Fruit fly (Drosophila melanogaster) whole organism, embryonic: ENCODE data around the gene CG5273.

Experiments
- Atf6 ChIP-seq: fragments of 200-800 bp; sonication (Bioruptor generic); IDR thresholded peaks from 2 replicates; pipeline ENCODE4 v1.3.6; 2022; ENCODE audit warnings: missing biosample characterization, missing genetic modification characterization
- B-H1 ChIP-seq: fragments of 200-800 bp; sonication (Bioruptor generic); IDR thresholded peaks from 3 replicates; pipeline ENCODE4 v1.3.6; 2022; ENCODE audit warnings: missing biosample characterization, missing genetic modification characterization
- Bteb2 ChIP-seq: fragments of 200-800 bp; sonication (Bioruptor generic); optimal IDR thresholded peaks from 2 replicates; lab custom pipeline; 2016; ENCODE audit warnings: missing biosample characterization, missing genetic modification characterization
- CG10274 ChIP-seq: fragments of 200-800 bp; sonication (Bioruptor generic); optimal IDR thresholded peaks from 3 replicates; lab custom pipeline; 2017; ENCODE audit warnings: missing biosample characterization, mild to moderate bottlenecking, missing genetic modification characterization
- CG10979 ChIP-seq: fragments of 200-800 bp; sonication (Bioruptor generic); optimal IDR thresholded peaks from 2 replicates; lab custom pipeline; 2018; ENCODE audit warnings: missing biosample characterization, mild to moderate bottlenecking, missing genetic modification characterization, moderate library complexity
- CG11504 ChIP-seq: fragments of 200-800 bp; sonication (Bioruptor generic); optimal IDR thresholded peaks from 3 replicates; lab custom pipeline; 2019; ENCODE audit warnings: missing biosample characterization, mild to moderate bottlenecking, missing genetic modification characterization, moderate library complexity
- CG12236 ChIP-seq: fragments of 200-800 bp; sonication (Bioruptor generic); optimal IDR thresholded peaks from 2 replicates; lab custom pipeline; 2016; ENCODE audit warnings: missing biosample characterization, missing genetic modification characterization
- CG13296 ChIP-seq: fragments of 200-800 bp; sonication (Bioruptor generic); optimal IDR thresholded peaks from 3 replicates; lab custom pipeline; 2018; ENCODE audit warnings: missing biosample characterization, mild to moderate bottlenecking, missing genetic modification characterization
- CG13894 ChIP-seq: fragments of 200-800 bp; sonication (Bioruptor generic); optimal IDR thresholded peaks from 3 replicates; lab custom pipeline; 2018; ENCODE audit warnings: missing biosample characterization, mild to moderate bottlenecking, missing genetic modification characterization, moderate library complexity
- CG15514 ChIP-seq: fragments of 200-800 bp; sonication (Bioruptor generic); optimal IDR thresholded peaks from 3 replicates; lab custom pipeline; 2017; ENCODE audit warnings: missing biosample characterization, missing genetic modification characterization, mild to moderate bottlenecking, moderate library complexity, missing genetic modification reagents
- CG1792 ChIP-seq: fragments of 200-800 bp; sonication (Bioruptor generic); optimal IDR thresholded peaks from 2 replicates; lab custom pipeline; 2016; ENCODE audit warnings: missing biosample characterization, missing genetic modification characterization
- CG2116 ChIP-seq: fragments of 200-800 bp; sonication (Bioruptor generic); optimal IDR thresholded peaks from 3 replicates; lab custom pipeline; 2018; ENCODE audit warnings: missing biosample characterization, mild to moderate bottlenecking, missing genetic modification characterization
- CG3281 ChIP-seq: fragments of 200-800 bp; sonication (Bioruptor generic); optimal IDR thresholded peaks from 3 replicates; lab custom pipeline; 2017; ENCODE audit warnings: missing biosample characterization, mild to moderate bottlenecking, missing genetic modification characterization
- CG3847 ChIP-seq: fragments of 200-800 bp; sonication (Bioruptor generic); IDR thresholded peaks from 2 replicates; pipeline ENCODE4 v1.3.6; 2022; ENCODE audit warnings: missing biosample characterization, missing genetic modification characterization
- CG4282 ChIP-seq: fragments of 200-800 bp; sonication (Bioruptor generic); optimal IDR thresholded peaks from 2 replicates; lab custom pipeline; 2016; ENCODE audit warnings: missing biosample characterization, missing genetic modification characterization
- CG4730 ChIP-seq: fragments of 200-800 bp; sonication (Bioruptor generic); IDR thresholded peaks from 2 replicates; pipeline ENCODE4 v1.3.6; 2022; ENCODE audit warnings: missing biosample characterization, missing genetic modification characterization
- CG6683 ChIP-seq: fragments of 200-800 bp; sonication (Bioruptor generic); optimal IDR thresholded peaks from 2 replicates; lab custom pipeline; 2017; ENCODE audit warnings: missing biosample characterization, mild to moderate bottlenecking, missing genetic modification characterization, missing genetic modification reagents
- CG6689 ChIP-seq: fragments of 200-800 bp; sonication (Bioruptor generic); IDR thresholded peaks from 2 replicates; pipeline ENCODE4 v1.3.6; 2022; ENCODE audit warnings: missing biosample characterization, missing genetic modification characterization
- CG7271 ChIP-seq: fragments of 200-800 bp; sonication (Bioruptor generic); optimal IDR thresholded peaks from 2 replicates; lab custom pipeline; 2018; ENCODE audit warnings: missing biosample characterization, mild to moderate bottlenecking, missing genetic modification characterization, moderate library complexity
- CG7556 ChIP-seq: fragments of 200-800 bp; sonication (Bioruptor generic); optimal IDR thresholded peaks from 2 replicates; lab custom pipeline; 2017; ENCODE audit warnings: missing biosample characterization, mild to moderate bottlenecking, missing genetic modification characterization
- CG7786 ChIP-seq: fragments of 200-800 bp; sonication (Bioruptor generic); optimal IDR thresholded peaks from 2 replicates; lab custom pipeline; 2016; ENCODE audit warnings: missing biosample characterization, missing genetic modification characterization
- CG8359 ChIP-seq: fragments of 200-800 bp; sonication (Bioruptor generic); optimal IDR thresholded peaks from 2 replicates; lab custom pipeline; 2017; ENCODE audit warnings: missing biosample characterization, mild to moderate bottlenecking, missing genetic modification characterization, borderline replicate concordance
- CG8944 ChIP-seq: fragments of 200-800 bp; sonication (Bioruptor generic); optimal IDR thresholded peaks from 3 replicates; lab custom pipeline; 2016; ENCODE audit warnings: missing biosample characterization, missing genetic modification characterization
- CG9215 ChIP-seq: fragments of 200-800 bp; sonication (Bioruptor generic); IDR thresholded peaks from 2 replicates; pipeline ENCODE4 v1.3.6; 2022; ENCODE audit warnings: missing biosample characterization, missing genetic modification characterization
- CG9727 ChIP-seq: fragments of 200-800 bp; sonication (Bioruptor generic); optimal IDR thresholded peaks from 3 replicates; lab custom pipeline; 2017; ENCODE audit warnings: missing biosample characterization, mild to moderate bottlenecking, missing genetic modification characterization
- CG9817 ChIP-seq: fragments of 200-800 bp; sonication (Bioruptor generic); optimal IDR thresholded peaks from 2 replicates; lab custom pipeline; 2018; ENCODE audit warnings: missing biosample characterization, mild to moderate bottlenecking, missing genetic modification characterization, moderate library complexity
- CG9932 ChIP-seq: fragments of 200-800 bp; sonication (Bioruptor generic); IDR thresholded peaks from 2 replicates; pipeline ENCODE4 v1.3.6; 2022; ENCODE audit warnings: missing biosample characterization, missing genetic modification characterization
- CkIIα-i1 ChIP-seq: fragments of 200-800 bp; sonication (Bioruptor generic); IDR thresholded peaks from 2 replicates; pipeline ENCODE4 v1.3.6; 2022; ENCODE audit warnings: missing biosample characterization, missing genetic modification characterization
- Dip3 ChIP-seq: fragments of 200-800 bp; sonication (Bioruptor generic); optimal IDR thresholded peaks from 3 replicates; lab custom pipeline; 2016; ENCODE audit warnings: missing biosample characterization, missing genetic modification characterization
- Doc2 ChIP-seq: fragments of 200-800 bp; sonication (Bioruptor generic); IDR thresholded peaks from 2 replicates; pipeline ENCODE4 v1.3.6; 2022; ENCODE audit warnings: missing biosample characterization, missing genetic modification characterization
- HLH4C ChIP-seq: fragments of 200-800 bp; sonication (Bioruptor generic); IDR thresholded peaks from 3 replicates; pipeline ENCODE4 v1.3.6; 2022; ENCODE audit warnings: missing biosample characterization, missing genetic modification characterization; ENCODE audit not compliant: partially characterized antibody
- Hey ChIP-seq: fragments of 200-800 bp; sonication (Bioruptor generic); optimal IDR thresholded peaks from 3 replicates; lab custom pipeline; 2018; ENCODE audit warnings: missing biosample characterization, mild to moderate bottlenecking, missing genetic modification characterization
- Hsf ChIP-seq: fragments of 200-800 bp; sonication (Bioruptor generic); optimal IDR thresholded peaks from 3 replicates; lab custom pipeline; 2016; ENCODE audit warnings: missing biosample characterization, missing genetic modification characterization
- Meics ChIP-seq: fragments of 200-800 bp; sonication (Bioruptor generic); optimal IDR thresholded peaks from 2 replicates; lab custom pipeline; 2017; ENCODE audit warnings: missing biosample characterization, mild to moderate bottlenecking, missing genetic modification characterization
- Myb ChIP-seq: fragments of 200-800 bp; sonication (Bioruptor generic); optimal IDR thresholded peaks from 2 replicates; lab custom pipeline; 2016; ENCODE audit warnings: missing biosample characterization, missing genetic modification characterization
- Oli ChIP-seq: fragments of 200-800 bp; sonication (Bioruptor generic); optimal IDR thresholded peaks from 2 replicates; lab custom pipeline; 2018; ENCODE audit warnings: missing biosample characterization, mild to moderate bottlenecking, missing genetic modification characterization, moderate library complexity
- Sox100B ChIP-seq: fragments of 200-800 bp; sonication (Bioruptor generic); optimal IDR thresholded peaks from 3 replicates; lab custom pipeline; 2018; ENCODE audit warnings: missing biosample characterization, mild to moderate bottlenecking, missing genetic modification characterization
- ac ChIP-seq: fragments of 200-800 bp; sonication (Bioruptor generic); optimal IDR thresholded peaks from 3 replicates; lab custom pipeline; 2017; ENCODE audit warnings: missing biosample characterization, mild to moderate bottlenecking, missing genetic modification characterization
- al ChIP-seq: fragments of 200-800 bp; sonication (Bioruptor generic); IDR thresholded peaks from 2 replicates; pipeline ENCODE4 v1.3.6; 2022; ENCODE audit warnings: missing biosample characterization, missing genetic modification characterization
- dysf ChIP-seq: fragments of 200-800 bp; sonication (Bioruptor generic); IDR thresholded peaks from 3 replicates; pipeline ENCODE4 v1.3.6; 2022; ENCODE audit warnings: missing biosample characterization, missing genetic modification characterization
- ems ChIP-seq: fragments of 200-800 bp; sonication (Bioruptor generic); optimal IDR thresholded peaks from 3 replicates; lab custom pipeline; 2016; ENCODE audit warnings: missing biosample characterization, missing genetic modification characterization
- fd64A ChIP-seq: fragments of 200-800 bp; sonication (Bioruptor generic); optimal IDR thresholded peaks from 3 replicates; lab custom pipeline; 2018; ENCODE audit warnings: missing biosample characterization, mild to moderate bottlenecking, missing genetic modification characterization
- fd96Cb ChIP-seq: fragments of 200-800 bp; sonication (Bioruptor generic); optimal IDR thresholded peaks from 2 replicates; lab custom pipeline; 2018; ENCODE audit warnings: missing biosample characterization, mild to moderate bottlenecking, missing genetic modification characterization, moderate library complexity
- jigr1 ChIP-seq: fragments of 200-800 bp; sonication (Bioruptor generic); IDR thresholded peaks from 3 replicates; pipeline ENCODE4 v1.3.6; 2022; ENCODE audit warnings: missing biosample characterization, missing genetic modification characterization
- lbe ChIP-seq: fragments of 200-800 bp; sonication (Bioruptor generic); optimal IDR thresholded peaks from 2 replicates; lab custom pipeline; 2016; ENCODE audit warnings: missing biosample characterization, mild to moderate bottlenecking, missing genetic modification characterization
- nerfin-2 ChIP-seq: fragments of 200-800 bp; sonication (Bioruptor generic); IDR thresholded peaks from 2 replicates; pipeline ENCODE4 v1.3.6; 2022; ENCODE audit warnings: missing biosample characterization, missing genetic modification characterization; ENCODE audit not compliant: partially characterized antibody
- org-1 ChIP-seq: fragments of 200-800 bp; sonication (Bioruptor generic); optimal IDR thresholded peaks from 2 replicates; lab custom pipeline; 2017; ENCODE audit warnings: missing biosample characterization, missing genetic modification characterization
- pfk ChIP-seq: fragments of 200-800 bp; sonication (Bioruptor generic); optimal IDR thresholded peaks from 2 replicates; lab custom pipeline; 2018; ENCODE audit warnings: missing biosample characterization, mild to moderate bottlenecking, missing genetic modification characterization, moderate library complexity
- pita ChIP-seq: fragments of 200-800 bp; sonication (Bioruptor generic); optimal IDR thresholded peaks from 2 replicates; lab custom pipeline; 2017; ENCODE audit warnings: missing biosample characterization, mild to moderate bottlenecking, missing genetic modification characterization
- sug ChIP-seq: fragments of 200-800 bp; optimal IDR thresholded peaks from 2 replicates; lab custom pipeline; 2019; ENCODE audit warnings: missing biosample characterization, mild to moderate bottlenecking, missing genetic modification characterization, moderate library complexity

CG5273 gene

dm6 chrX:765039-765508, 5.7 kb downstream of the CG5273 start, which contains the start of gene RpL22 (continued):
- TF ChIP-seq CG11504 (tag; lab: Kevin White, UChicago): peak; percentile 81
- peak; percentile 89 for TF ChIP-seq Myb
- peak; percentile 94 for TF ChIP-seq Meics (GFP tag; lab: Kevin White, UChicago)
- TF ChIP-seq Bteb2 (GFP tag; lab: Kevin White, UChicago): peak; percentile 87
- TF ChIP-seq CG9932 (GFP tag; lab: Robert Waterston, UW): peak; percentile 80
- peak; percentile 77 for TF ChIP-seq CG9817
- peak; percentile 88 for TF ChIP-seq CG13894 (tag; lab: Kevin White, UChicago)
- TF ChIP-seq Dip3: peak; percentile 87
- peak; percentile 89 for TF ChIP-seq org-1 (GFP tag; lab: Kevin White, UChicago)
- peak; percentile 91 for TF ChIP-seq CG3847 (GFP tag; lab: Robert Waterston, UW)
- peak; percentile 75 for TF ChIP-seq CG12236
- TF ChIP-seq dysf (GFP tag; lab: Robert Waterston, UW): peak; percentile 82
- peak; percentile 86 for TF ChIP-seq CG6683 (GFP tag; lab: Kevin White, UChicago)
- peak; percentile 95 for TF ChIP-seq pita (GFP tag; lab: Kevin White, UChicago)
- TF ChIP-seq Atf6 (GFP tag; lab: Robert Waterston, UW): peak; percentile 82
- peak; percentile 53 for TF ChIP-seq fd96Cb (tag; lab: Kevin White, UChicago)
- peak; percentile 71 for TF ChIP-seq CG4730 (GFP tag; lab: Robert Waterston, UW)
- peak; percentile 67 for TF ChIP-seq B-H1
- peak; percentile 86 for TF ChIP-seq ems (GFP tag; lab: Kevin White, UChicago)
- peak; percentile 93 for TF ChIP-seq CG9727 (GFP tag; lab: Kevin White, UChicago)
- peak; percentile 99 for TF ChIP-seq CG2116
- TF ChIP-seq CG15514 (GFP tag; lab: Kevin White, UChicago): peak; percentile 95
- TF ChIP-seq HLH4C (GFP tag; lab: Robert Waterston, UW): peak; percentile 37; the same call in 1 of the 3 replicates
- TF ChIP-seq lbe (GFP tag; lab: Kevin White, UChicago): no peak
- TF ChIP-seq CkIIα-i1 (GFP tag; lab: Robert Waterston, UW): 0 out of 2 replicates have a peak, but pooled peaks have one; percentile 35
- TF ChIP-seq Doc2 (GFP tag; lab: Robert Waterston, UW): peak; percentile 19; the same call in 1 of the 2 replicates
- no peak for TF ChIP-seq nerfin-2
- TF ChIP-seq CG8359 (GFP tag; lab: Kevin White, UChicago): peak; percentile 55
- peak; percentile 75 for TF ChIP-seq CG8944 (GFP tag; lab: Kevin White, UChicago)
- peak; percentile 77 for TF ChIP-seq sug (tag; lab: Kevin White, UChicago)
- peak; percentile 88 for TF ChIP-seq CG13296
- peak; percentile 56; the same call in 1 of the 3 replicates for TF ChIP-seq jigr1 (GFP tag; lab: Robert Waterston, UW)
- TF ChIP-seq fd64A (GFP tag; lab: Kevin White, UChicago): peak; percentile 79
- TF ChIP-seq CG10979 (tag; lab: Kevin White, UChicago): peak; percentile 72
- TF ChIP-seq ac: peak; percentile 72
- TF ChIP-seq al (GFP tag; lab: Robert Waterston, UW): peak; percentile 75
- peak; percentile 60 for TF ChIP-seq Oli (tag; lab: Kevin White, UChicago)
- peak; percentile 86 for TF ChIP-seq CG3281 (GFP tag; lab: Kevin White, UChicago)
- TF ChIP-seq CG10274 (GFP tag; lab: Kevin White, UChicago): peak; percentile 78
- TF ChIP-seq pfk (GFP tag; lab: Kevin White, UChicago): peak; percentile 69
- TF ChIP-seq CG7556 (GFP tag; lab: Kevin White, UChicago): peak; percentile 70
- TF ChIP-seq CG6689: peak; percentile 59
- peak; percentile 75 for TF ChIP-seq Sox100B (GFP tag; lab: Kevin White, UChicago)
- TF ChIP-seq CG1792 (GFP tag; lab: Kevin White, UChicago): peak; percentile 87
- TF ChIP-seq CG7271: peak; percentile 82
- TF ChIP-seq Hsf: peak; percentile 88
- TF ChIP-seq Hey (tag; lab: Kevin White, UChicago): peak; percentile 73
- peak; percentile 54 for TF ChIP-seq CG9215 (GFP tag; lab: Robert Waterston, UW)
- TF ChIP-seq CG7786: peak; percentile 78
- peak; percentile 90 for TF ChIP-seq CG4282 (GFP tag; lab: Kevin White, UChicago)
